Fruit fly (Drosophila melanogaster): ENCODE data around the gene CG34332.
A peak's percentile ranks its signal among the peaks of the same experiment; 100 is the strongest.
"Not testable (repeated sequence)": the region's sequence is repeated elsewhere in the genome, so short reads cannot be mapped to it uniquely, and the experiment has no call there.

CG34332 gene

dm6 chrX:20173464-20173995 lies 32.7 kb downstream of the CG34332 start, which contains the start of gene AnxB10 (continued):
- TF ChIP-seq Sox14 (GFP tag; optimal IDR thresholded peaks at IDR 0.05), result peak; percentile 95
- peak; percentile 94 for TF ChIP-seq Hr39 (GFP tag; optimal IDR thresholded peaks at IDR 0.05)
- TF ChIP-seq Eip93F (GFP tag; optimal IDR thresholded peaks at IDR 0.05), result peak; percentile 81
- peak; percentile 82 to 92 for TF ChIP-seq ss (GFP tag; optimal IDR thresholded peaks at IDR 0.05)
- TF ChIP-seq dac (GFP tag; optimal IDR thresholded peaks at IDR 0.05), result peak; percentile 90
- TF ChIP-seq CG8319 (GFP tag; optimal IDR thresholded peaks at IDR 0.05), result peak; percentile 94
- TF ChIP-seq Met (GFP tag; optimal IDR thresholded peaks at IDR 0.05), result peak; percentile 96
- TF ChIP-seq CG10631 (GFP tag; optimal IDR thresholded peaks at IDR 0.05), result peak; percentile 93

- not testable (repeated sequence) for TF ChIP-seq Lpt, CG6792, fkh (GFP tag; optimal IDR thresholded peaks at IDR 0.05)
Observed at dm6 chrX:20178538-20178937, 37.7 kb downstream of the CG34332 start, which contains the start of gene Sdic1. Sdic1 (minus strand) TSS chrX:20178638.

dm6 chrX:20186387-20186786 lies 45.6 kb downstream of the CG34332 start, which contains the start of gene Sdic2:
Sdic2 (minus strand) TSS chrX:20186487.
- not testable (repeated sequence) for TF ChIP-seq CG3919 (GFP tag; optimal IDR thresholded peaks at IDR 0.05); CG11762 (GFP tag; optimal IDR thresholded peaks at IDR 0.05; ENCODE audit: insufficient read depth); CG6163 (GFP tag; IDR thresholded peaks at IDR 0.05)
